Fruit fly (Drosophila melanogaster): ENCODE measurements around the gene CG5715.

CG5715 gene

dm6 chr3R:24276104-24277008 lies 17.8 kb downstream of the CG5715 start, which contains the start of gene Orct (continued):
- TF ChIP-seq fru (GFP tag; optimal IDR thresholded peaks at IDR 0.05) (peak; percentile 76), OdsH (GFP tag; optimal IDR thresholded peaks at IDR 0.05) (peak; percentile 53), psq (GFP tag; optimal IDR thresholded peaks at IDR 0.05) (peak; percentile 71), jim (GFP tag; optimal IDR thresholded peaks at IDR 0.05) (no peak), h (GFP tag; optimal IDR thresholded peaks at IDR 0.05) (peak; percentile 64), Hr78 (GFP tag; optimal IDR thresholded peaks at IDR 0.05) (no peak), Sp1 (GFP tag; optimal IDR thresholded peaks at IDR 0.05) (peak; percentile 74), Abd-B (GFP tag; optimal IDR thresholded peaks at IDR 0.05) (no peak), N (GFP tag; optimal IDR thresholded peaks at IDR 0.05) (no peak), br (GFP tag; optimal IDR thresholded peaks at IDR 0.05) (peak; percentile 67), brk (GFP tag; optimal IDR thresholded peaks at IDR 0.05) (no peak), Rel (GFP tag; optimal IDR thresholded peaks at IDR 0.05) (no peak), Rel (tag; optimal IDR thresholded peaks at IDR 0.05) (peak; percentile 34)

- TF ChIP-seq jim (GFP tag; optimal IDR thresholded peaks at IDR 0.05) (no peak), Dfd (GFP tag; optimal IDR thresholded peaks at IDR 0.05) (no peak), Myc (optimal IDR thresholded peaks at IDR 0.05) (no peak), Hr78 (GFP tag; optimal IDR thresholded peaks at IDR 0.05) (no peak), Jra (GFP tag; optimal IDR thresholded peaks at IDR 0.05) (no peak), Sp1 (GFP tag; optimal IDR thresholded peaks at IDR 0.05) (no peak), Dif (GFP tag; optimal IDR thresholded peaks at IDR 0.05; ENCODE audit: partially characterized antibody) (no peak), Mio (GFP tag; optimal IDR thresholded peaks at IDR 0.05) (no peak)
Observed at dm6 chr3R:24275463-24275862, 18.7 kb downstream of the CG5715 start.

dm6 chr3R:24274212-24274611 lies 20.0 kb downstream of the CG5715 start:
- TF ChIP-seq fru (GFP tag; optimal IDR thresholded peaks at IDR 0.05) (no peak), Sp1 (GFP tag; optimal IDR thresholded peaks at IDR 0.05) (no peak), ey (GFP tag; optimal IDR thresholded peaks at IDR 0.05) (no peak), CG32264 (GFP tag; optimal IDR thresholded peaks at IDR 0.05) (no peak), usp (GFP tag; optimal IDR thresholded peaks at IDR 0.05) (no peak), rgr (GFP tag; optimal IDR thresholded peaks at IDR 0.05) (no peak), lola (GFP tag; optimal IDR thresholded peaks at IDR 0.05) (no peak), br (GFP tag; optimal IDR thresholded peaks at IDR 0.05) (no peak), OdsH (GFP tag; optimal IDR thresholded peaks at IDR 0.05) (no peak), sage (GFP tag; optimal IDR thresholded peaks at IDR 0.05) (no peak), jim (GFP tag; optimal IDR thresholded peaks at IDR 0.05) (no peak), dl (GFP tag; optimal IDR thresholded peaks at IDR 0.05; ENCODE audit: insufficient read depth in 1 of 2, partially characterized antibody in 2 of 2) (no peak), Abd-B (GFP tag; optimal IDR thresholded peaks at IDR 0.05) (no peak), Mio (GFP tag; optimal IDR thresholded peaks at IDR 0.05) (no peak), CG9705 (GFP tag; optimal IDR thresholded peaks at IDR 0.05) (no peak)

dm6 chr3R:24272775-24273290 lies 21.4 kb downstream of the CG5715 start, which contains the start of gene Orct2:
Orct2 (plus strand) TSS chr3R:24273029.
- TF ChIP-seq Hr83 (GFP tag; optimal IDR thresholded peaks at IDR 0.05; ENCODE audit: poor library complexity, severe bottlenecking) (no peak), CrebA (GFP tag; optimal IDR thresholded peaks at IDR 0.05; ENCODE audit: borderline replicate concordance) (no peak), sv (GFP tag; optimal IDR thresholded peaks at IDR 0.05) (no peak), CG9705 (GFP tag; optimal IDR thresholded peaks at IDR 0.05) (no peak), woc (GFP tag; optimal IDR thresholded peaks at IDR 0.05) (no peak), sage (GFP tag; optimal IDR thresholded peaks at IDR 0.05) (no peak), fru (GFP tag; optimal IDR thresholded peaks at IDR 0.05) (no peak), br (GFP tag; optimal IDR thresholded peaks at IDR 0.05) (peak; percentile 40), lola (GFP tag; optimal IDR thresholded peaks at IDR 0.05) (no peak), Rel (GFP tag; optimal IDR thresholded peaks at IDR 0.05) (no peak), Rel (tag; optimal IDR thresholded peaks at IDR 0.05) (peak; percentile 18), Jra (GFP tag; optimal IDR thresholded peaks at IDR 0.05) (peak; percentile 69), rgr (GFP tag; optimal IDR thresholded peaks at IDR 0.05) (peak; percentile 12), h (GFP tag; optimal IDR thresholded peaks at IDR 0.05) (peak; percentile 37), Vsx2 (GFP tag; optimal IDR thresholded peaks at IDR 0.05; ENCODE audit: partially characterized antibody) (no peak), Hnf4 (GFP tag; optimal IDR thresholded peaks at IDR 0.05) (peak; percentile 74), psq (GFP tag; optimal IDR thresholded peaks at IDR 0.05) (peak; percentile 45), Dif (GFP tag; optimal IDR thresholded peaks at IDR 0.05; ENCODE audit: partially characterized antibody) (peak; percentile 55), Sp1 (GFP tag; optimal IDR thresholded peaks at IDR 0.05) (peak; percentile 28), Hr78 (GFP tag; optimal IDR thresholded peaks at IDR 0.05) (no peak), foxo (GFP tag; optimal IDR thresholded peaks at IDR 0.05) (peak in 1 of 2 experiments; percentile 22), brk (GFP tag; optimal IDR thresholded peaks at IDR 0.05) (no peak), dl (GFP tag; optimal IDR thresholded peaks at IDR 0.05; ENCODE audit: insufficient read depth in 1 of 2, partially characterized antibody in 2 of 2) (peak; percentile 6 to 11), pan (optimal IDR thresholded peaks at IDR 0.05) (no peak), CG32264 (GFP tag; optimal IDR thresholded peaks at IDR 0.05) (no peak)

Measured in whole organism, wandering third instar larva.